Worm (Caenorhabditis elegans): ENCODE results near the gene ZK1128.3.

ZK1128.3 gene

DNA sequence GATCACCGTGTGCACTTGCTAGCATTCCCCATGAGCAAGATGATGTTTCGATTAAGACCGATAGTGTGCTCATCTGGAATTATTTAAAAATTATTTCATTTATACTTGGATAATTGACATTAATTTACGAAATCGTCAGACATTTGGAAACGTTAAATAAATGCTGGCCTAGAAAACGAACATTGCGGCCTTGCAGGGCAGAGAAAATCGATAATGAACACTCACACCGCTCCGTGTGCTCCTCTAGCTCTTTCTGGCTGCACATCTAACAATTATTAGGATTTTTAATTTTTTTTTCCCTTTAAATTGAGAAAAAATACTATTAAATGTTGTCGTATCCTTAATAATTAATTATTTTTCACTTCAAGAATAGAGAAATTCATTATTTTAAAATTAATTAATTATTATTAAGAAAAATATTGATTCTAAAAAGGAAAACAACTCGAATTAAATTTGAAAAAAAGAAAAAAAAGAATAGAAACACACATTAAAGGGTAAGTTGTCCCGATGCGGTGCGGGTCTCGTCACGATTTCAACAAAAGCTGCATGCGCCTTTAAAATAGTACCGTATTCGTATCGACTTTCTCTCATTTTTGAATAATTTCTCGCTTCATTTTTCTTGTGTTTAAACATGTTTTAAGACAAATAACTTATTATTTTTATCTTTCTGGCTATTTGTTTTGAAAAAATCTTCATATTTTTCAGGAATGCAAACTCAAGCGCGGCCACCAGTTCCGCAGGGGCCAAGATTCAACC lies 1.5 kb upstream of the ZK1128.3 start, which contains the start of the genes gtf-2H3 and ham-3:
TSS of gene gtf-2H3 (minus strand) at position 73 of the 756 bp plus-strand sequence.
TSS of gene ham-3 (plus strand) at position 706 of the 756 bp plus-strand sequence.
- no peak for TF ChIP-seq unc-62 (GFP tag; optimal IDR thresholded peaks at IDR 0.05)

DNA sequence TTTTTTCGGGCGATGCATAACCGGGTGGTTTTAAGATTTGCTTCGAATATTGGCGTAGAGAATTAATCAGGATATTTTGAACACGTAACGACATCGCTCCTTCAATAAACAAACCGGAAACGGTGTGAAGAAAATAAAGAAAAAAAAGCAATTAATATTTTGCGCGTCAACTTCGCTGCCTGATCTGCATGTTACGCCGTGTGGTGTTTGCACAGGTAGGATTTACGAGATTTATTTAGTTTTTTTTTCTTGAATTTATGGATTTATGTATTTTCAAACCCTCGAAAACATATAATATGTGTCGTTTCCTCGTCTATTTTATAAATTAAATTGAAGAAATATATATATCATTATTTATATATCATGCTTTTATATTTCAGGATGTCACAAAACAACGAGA lies 4.1 kb downstream of the ZK1128.3 start, which contains the start of the genes ZK1128.1 and mett-10:
TSS of gene ZK1128.1 (minus strand) at position 99 of the 400 bp plus-strand sequence.
TSS of gene mett-10 (plus strand) at position 375 of the 400 bp plus-strand sequence.
- TF ChIP-seq unc-62 (GFP tag; optimal IDR thresholded peaks at IDR 0.05): no peak

DNA sequence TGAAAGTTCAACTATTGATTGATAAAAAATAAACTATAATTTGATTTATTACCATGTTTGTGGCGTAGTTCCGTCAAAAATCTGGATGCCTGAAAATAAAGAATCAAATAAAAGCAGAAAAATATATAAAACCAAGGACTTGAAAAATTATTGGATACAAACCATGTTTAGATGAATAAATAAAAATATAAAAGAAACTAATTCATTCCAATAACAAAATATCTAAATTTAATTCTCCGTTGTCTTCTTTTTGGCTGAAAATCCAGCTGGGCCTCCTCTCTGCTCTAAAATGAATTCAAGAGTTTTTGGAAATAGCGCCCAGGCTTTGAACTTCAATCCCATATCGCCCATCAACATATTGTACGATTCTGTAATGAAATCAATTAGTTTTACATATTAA lies 5.8 kb downstream of the ZK1128.3 start, which contains the start of gene vps-29:
TSS of gene vps-29 (minus strand) at position 101 of the 400 bp plus-strand sequence.
- TF ChIP-seq unc-62 (GFP tag; optimal IDR thresholded peaks at IDR 0.05): no peak

DNA sequence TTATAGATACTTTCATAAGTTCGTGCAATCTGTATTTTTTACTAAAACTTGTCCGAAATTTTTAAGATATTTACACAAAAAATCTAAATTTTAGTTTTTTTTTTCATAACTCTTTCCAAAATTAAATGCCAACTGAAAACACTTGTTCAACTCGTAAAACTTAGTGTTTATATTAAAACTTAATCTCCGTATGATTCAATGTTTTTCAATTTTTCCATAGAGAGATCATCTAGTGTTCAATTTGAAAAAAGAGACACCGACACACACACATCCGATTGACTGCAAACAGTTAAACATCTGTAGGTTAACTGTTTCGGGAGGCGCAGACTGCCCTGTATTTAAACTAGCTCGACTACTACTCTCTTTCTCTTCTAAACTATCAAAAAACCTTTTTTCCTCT lies 9.7 kb downstream of the ZK1128.3 start, which contains the start of gene T16H12.9:
TSS of gene T16H12.9 (plus strand) at position 301 of the 400 bp plus-strand sequence.
- TF ChIP-seq unc-62 (GFP tag; optimal IDR thresholded peaks at IDR 0.05): no peak

DNA sequence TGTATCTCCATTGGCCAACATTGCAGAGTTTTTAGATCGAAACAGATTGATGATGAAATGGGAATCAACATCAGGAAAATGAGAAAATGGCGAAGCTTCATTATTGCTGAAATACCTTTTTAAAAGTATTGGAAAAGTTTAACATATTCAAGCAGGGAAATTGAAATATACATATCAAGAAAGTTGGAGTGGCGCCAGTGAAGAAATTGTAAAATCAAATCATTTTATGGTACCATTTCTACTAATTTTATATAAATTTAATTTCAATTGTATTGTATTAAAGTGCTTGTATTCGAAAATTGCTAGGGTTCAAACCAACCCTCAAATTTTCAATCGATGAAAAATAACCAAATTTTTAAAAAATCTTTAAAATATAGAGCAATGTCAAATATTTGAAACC lies 12.3 kb downstream of the ZK1128.3 start, which contains the start of gene srt-55:
TSS of gene srt-55 (minus strand) at position 101 of the 400 bp plus-strand sequence.
- TF ChIP-seq unc-62 (GFP tag; optimal IDR thresholded peaks at IDR 0.05): no peak

DNA sequence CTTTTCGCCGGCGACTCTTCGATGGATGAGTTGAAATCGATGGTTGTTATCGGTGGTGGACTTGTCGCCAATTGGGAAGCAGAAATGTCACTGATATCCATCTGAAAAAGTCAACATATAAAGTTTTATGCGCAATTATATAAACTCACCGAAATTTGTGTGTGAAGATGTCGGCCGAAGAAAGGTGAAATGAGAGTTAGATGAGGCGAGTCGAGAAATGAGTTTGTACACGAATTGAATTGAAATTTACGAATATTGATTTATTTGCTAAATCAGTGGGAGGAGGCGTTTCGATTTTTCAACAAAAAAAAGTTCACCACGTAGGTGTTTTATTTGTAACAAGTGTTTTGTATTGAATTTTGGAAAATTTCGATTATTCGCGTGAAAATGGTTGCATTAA lies 17.4 kb downstream of the ZK1128.3 start, which contains the start of gene kel-10:
TSS of gene kel-10 (minus strand) at position 101 of the 400 bp plus-strand sequence.
- no peak for TF ChIP-seq unc-62 (GFP tag; optimal IDR thresholded peaks at IDR 0.05)

DNA sequence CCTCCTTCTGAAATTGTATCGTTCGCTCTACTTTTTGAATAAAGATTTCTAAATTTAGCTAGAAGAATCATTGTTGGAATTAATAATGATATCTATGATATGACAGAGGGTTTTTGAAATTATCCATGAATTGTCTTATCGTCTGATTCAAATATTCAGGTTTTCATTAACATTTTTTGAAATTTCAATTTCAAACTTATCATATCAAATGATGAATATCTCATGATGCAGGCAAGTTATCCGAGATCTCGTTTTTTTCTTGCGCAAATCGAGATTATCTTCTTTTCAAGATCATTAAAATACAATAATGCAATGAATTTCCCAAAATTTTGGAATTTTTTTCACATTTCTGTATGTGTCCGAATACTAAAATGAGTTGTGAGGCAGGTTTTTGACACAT lies 20.7 kb downstream of the ZK1128.3 start, which contains the start of gene spop-1:
TSS of gene spop-1 (minus strand) at position 101 of the 400 bp plus-strand sequence.
- TF ChIP-seq unc-62 (GFP tag; optimal IDR thresholded peaks at IDR 0.05): no peak

DNA sequence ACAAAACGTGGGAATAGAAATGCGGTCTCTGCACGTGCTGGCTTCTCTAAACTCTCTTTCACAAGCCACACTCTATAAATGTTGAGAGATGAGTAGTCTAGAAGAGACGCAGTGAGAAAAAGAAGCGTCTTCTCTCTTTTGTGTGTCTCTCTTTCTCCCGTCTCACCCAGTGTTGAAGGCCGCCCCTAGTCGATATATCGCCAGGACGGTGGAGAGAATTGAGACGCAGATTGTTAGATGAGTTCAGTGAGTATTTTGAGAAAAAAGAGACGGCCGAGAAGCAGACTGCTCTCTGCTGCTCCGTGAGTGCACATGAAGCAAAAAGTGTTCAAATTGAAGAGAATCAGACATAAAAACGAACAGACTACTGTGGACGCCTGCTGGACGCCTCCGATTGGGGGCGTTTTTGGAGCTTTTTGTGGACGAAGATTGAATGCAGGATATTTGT lies 22.2 kb downstream of the ZK1128.3 start:
- no peak for TF ChIP-seq unc-62 (GFP tag; optimal IDR thresholded peaks at IDR 0.05)

DNA sequence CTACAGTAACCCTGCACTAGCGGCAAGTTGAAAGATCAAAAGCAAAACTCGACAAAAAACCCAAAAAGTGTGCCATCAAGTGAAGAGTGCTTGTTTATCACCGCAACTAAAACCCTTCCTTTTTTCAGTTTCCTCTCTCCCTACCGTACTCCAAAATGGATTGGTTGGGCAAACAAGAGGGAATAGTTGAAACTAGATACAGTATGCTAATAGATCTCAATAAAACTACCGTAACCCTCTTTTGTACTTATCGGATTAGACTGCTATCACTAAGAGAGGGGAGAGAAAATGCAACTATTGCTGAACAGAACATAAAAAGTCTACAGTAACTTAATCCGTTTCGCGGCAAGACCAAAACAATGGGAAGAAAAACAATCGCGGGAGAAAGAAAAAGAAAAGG lies 23.3 kb downstream of the ZK1128.3 start:
- TF ChIP-seq unc-62 (GFP tag; optimal IDR thresholded peaks at IDR 0.05): no peak

DNA sequence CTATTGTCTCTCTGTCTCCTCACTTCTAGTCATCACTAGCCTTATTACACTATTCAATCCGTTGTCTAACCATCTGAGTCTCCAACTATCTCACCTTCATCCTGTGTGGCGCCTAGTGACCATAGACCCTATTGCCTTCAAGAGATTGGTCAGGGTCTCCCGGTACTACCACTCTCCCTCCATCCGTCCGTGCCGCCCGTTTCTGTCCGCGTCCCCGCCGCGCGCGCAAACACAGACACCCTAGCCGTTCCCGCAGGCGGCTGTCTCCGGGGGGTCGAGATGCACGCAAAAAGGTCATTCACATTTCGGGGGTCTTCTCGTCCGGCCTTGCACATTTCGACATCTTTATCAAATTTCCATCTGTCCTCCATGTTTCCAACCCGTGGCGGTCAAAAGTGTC lies 24.2 kb downstream of the ZK1128.3 start:
- TF ChIP-seq unc-62 (GFP tag; optimal IDR thresholded peaks at IDR 0.05): no peak

DNA sequence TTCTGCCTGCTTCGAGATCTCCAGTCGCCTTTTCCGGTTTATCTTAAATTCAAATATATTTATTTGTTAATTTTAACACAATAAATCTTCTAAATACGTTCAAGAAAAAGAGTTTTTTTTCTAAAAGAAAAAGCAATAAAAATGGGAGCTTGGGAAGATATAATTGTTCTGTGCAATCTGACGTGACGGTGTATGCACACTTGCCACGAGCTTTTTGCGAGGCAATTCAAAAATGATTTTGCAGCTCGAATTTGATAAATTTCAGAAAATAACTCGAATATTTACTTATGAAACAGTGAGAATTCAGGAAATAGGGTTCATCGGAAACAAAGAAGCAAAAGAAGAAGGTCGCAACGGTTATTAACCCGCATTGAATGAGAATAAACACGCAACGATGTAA lies 25.6 kb downstream of the ZK1128.3 start:
- no peak for TF ChIP-seq unc-62 (GFP tag; optimal IDR thresholded peaks at IDR 0.05)

DNA sequence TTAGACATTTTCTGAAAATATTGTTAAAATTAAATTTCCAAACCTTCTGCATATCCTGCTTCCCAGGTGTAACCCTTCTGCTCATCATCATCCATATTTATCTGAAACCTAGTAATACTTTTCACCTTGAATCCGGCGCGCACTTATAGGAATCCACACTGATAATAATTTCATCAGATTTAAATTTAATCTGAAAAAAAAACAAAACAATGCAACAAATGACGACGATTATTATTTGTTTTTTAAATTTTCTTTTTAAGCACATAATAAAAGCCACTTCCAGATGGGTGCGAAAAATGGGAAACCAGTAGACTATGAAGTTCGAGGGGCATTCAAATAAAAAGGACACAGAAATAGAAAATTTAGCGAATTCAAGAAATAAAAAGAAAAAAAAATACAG lies 28.0 kb downstream of the ZK1128.3 start, which contains the start of gene gtf-2H2C:
TSS of gene gtf-2H2C (minus strand) at position 101 of the 400 bp plus-strand sequence.
- no peak for TF ChIP-seq unc-62 (GFP tag; optimal IDR thresholded peaks at IDR 0.05)

DNA sequence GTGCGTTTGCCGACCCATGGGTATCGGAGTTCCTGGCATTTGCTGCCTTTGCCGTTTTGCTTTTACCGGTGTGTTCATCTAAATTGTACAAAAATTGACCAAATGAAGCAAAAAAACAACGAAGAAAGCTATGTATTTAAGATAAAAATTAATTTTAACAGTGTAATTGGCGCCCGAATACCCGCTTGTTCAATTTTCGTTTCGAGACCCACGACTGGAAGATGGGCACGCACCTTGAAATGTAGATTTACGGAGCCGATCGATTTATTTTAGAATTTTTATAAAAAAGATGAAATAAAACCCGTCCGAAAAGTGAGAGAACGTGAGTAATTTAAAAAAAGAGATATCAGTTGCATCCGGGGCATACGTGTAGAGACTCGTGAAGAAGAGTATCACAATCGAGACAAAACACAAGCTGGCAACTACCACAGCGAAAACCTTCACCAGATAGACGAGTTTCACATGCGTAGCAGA lies 30.2 kb downstream of the ZK1128.3 start, which contains the start of gene hal-2:
TSS of gene hal-2 (minus strand) at position 424 of the 474 bp plus-strand sequence.
- TF ChIP-seq unc-62 (GFP tag; optimal IDR thresholded peaks at IDR 0.05): no peak

DNA sequence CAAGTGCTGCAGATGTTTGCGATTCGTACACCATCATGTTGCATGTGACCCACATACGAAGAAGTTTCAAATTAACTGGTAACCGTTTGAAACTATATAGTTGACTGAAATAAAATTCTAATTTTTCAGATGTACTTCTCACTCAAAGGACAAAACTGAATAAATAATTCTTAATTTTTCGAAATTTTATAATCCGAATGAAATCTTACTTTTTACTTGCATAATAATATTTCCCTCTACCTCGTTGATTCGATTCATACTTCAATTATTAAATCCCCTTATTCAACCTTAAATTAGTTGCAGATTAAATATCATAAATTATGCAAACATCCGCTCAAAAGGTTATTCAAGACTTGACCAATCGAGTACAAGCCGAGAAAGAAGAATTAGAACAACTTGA lies 32.7 kb downstream of the ZK1128.3 start, which contains the start of gene T16H12.2:
TSS of gene T16H12.2 (plus strand) at position 301 of the 400 bp plus-strand sequence.
- no peak for TF ChIP-seq unc-62 (GFP tag; optimal IDR thresholded peaks at IDR 0.05)

DNA sequence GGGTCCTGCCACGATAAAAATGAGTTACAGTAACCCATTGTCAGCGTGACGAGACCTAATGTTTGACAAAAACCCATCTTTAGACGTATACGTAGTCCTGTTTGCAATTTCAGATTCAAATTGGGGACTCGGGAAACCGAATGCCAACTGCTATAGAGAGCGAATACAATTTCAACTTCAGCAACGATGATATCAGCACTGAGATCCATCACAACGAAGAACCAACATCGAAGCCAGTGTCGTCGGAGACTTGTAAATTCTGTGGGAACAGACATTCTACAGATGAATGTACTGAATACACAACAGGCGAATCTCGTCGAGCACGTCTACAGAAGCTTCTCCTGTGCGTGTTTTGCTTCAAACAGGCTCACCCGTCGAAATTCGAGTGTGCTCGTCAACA lies 33.1 kb downstream of the ZK1128.3 start:
- TF ChIP-seq unc-62 (GFP tag; optimal IDR thresholded peaks at IDR 0.05): no peak

DNA sequence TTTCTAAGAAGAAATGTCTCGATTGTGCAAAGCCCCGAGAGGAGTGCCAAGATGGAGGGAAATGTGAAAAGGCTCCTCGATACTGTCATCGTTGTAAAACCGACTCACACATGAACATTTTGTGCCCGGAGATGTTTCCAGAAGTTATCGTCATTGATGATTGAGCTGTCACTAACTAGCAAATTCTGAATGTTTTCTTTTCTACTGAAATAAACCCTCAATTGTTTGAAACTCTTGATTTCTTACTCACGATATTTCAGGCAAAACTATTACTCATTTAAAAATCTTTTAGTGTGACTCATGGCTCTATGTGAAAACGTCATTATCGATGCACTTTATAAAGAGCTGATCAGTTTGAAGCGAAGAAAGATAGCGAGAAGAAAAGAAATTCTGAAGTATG lies 33.6 kb downstream of the ZK1128.3 start, which contains the start of gene T16H12.13:
TSS of gene T16H12.13 (plus strand) at position 301 of the 400 bp plus-strand sequence.
- TF ChIP-seq unc-62 (GFP tag; optimal IDR thresholded peaks at IDR 0.05): no peak
